Worm (Caenorhabditis elegans) whole organism, young adult: ENCODE data around the gene ZC404.15.

Source experiments
- Y53F4B.3 ChIP-seq: fragments of 200-800 bp; sonication (Bioruptor generic); IDR thresholded peaks from 2 replicates; pipeline ENCODE4 v1.3.6; 2022; ENCODE audit warnings: missing genetic modification reagents, missing genetic modification characterization, missing compliant biosample characterization
- attf-3 ChIP-seq: fragments of 200-800 bp; sonication (Bioruptor generic); conservative IDR thresholded peaks from 2 replicates; pipeline ENCODE4 v1.3.6; 2022; ENCODE audit warnings: missing genetic modification reagents, missing genetic modification characterization, missing compliant biosample characterization
- attf-5 ChIP-seq: fragments of 200-800 bp; sonication (Bioruptor generic); optimal IDR thresholded peaks from 2 replicates; lab custom pipeline; 2018; ENCODE audit warnings: mild to moderate bottlenecking, missing genetic modification characterization, missing compliant biosample characterization
- ccch-3 ChIP-seq: fragments of 200-800 bp; sonication (Bioruptor generic); optimal IDR thresholded peaks from 2 replicates; lab custom pipeline; 2018; ENCODE audit warnings: mild to moderate bottlenecking, missing genetic modification characterization, missing compliant biosample characterization
- ekl-4 ChIP-seq: fragments of 200-800 bp; sonication (Bioruptor generic); IDR thresholded peaks from 2 replicates; pipeline ENCODE4 v1.3.6; 2022; ENCODE audit warnings: missing genetic modification reagents, missing genetic modification characterization, missing compliant biosample characterization
- hlh-12 ChIP-seq: sonication (generic microtip); optimal IDR thresholded peaks from 2 replicates; lab custom pipeline; 2016; ENCODE audit warnings: missing genetic modification characterization, missing compliant biosample characterization
- lsl-1 ChIP-seq: fragments of 200-800 bp; sonication (Bioruptor generic); optimal IDR thresholded peaks from 2 replicates; lab custom pipeline; 2018; ENCODE audit warnings: mild to moderate bottlenecking, missing genetic modification characterization, moderate library complexity, missing compliant biosample characterization
- mcd-1 ChIP-seq: fragments of 200-800 bp; sonication (Bioruptor generic); IDR thresholded peaks from 2 replicates; pipeline ENCODE4 v1.3.6; 2022; ENCODE audit warnings: missing genetic modification reagents, missing genetic modification characterization, missing compliant biosample characterization
- mes-4 ChIP-seq: sonication (generic microtip); optimal IDR thresholded peaks from 2 replicates; lab custom pipeline; 2016; ENCODE audit warnings: missing genotype, missing genetic modification characterization, missing compliant biosample characterization
- snpc-1.1 ChIP-seq: sonication (generic microtip); optimal IDR thresholded peaks from 2 replicates; lab custom pipeline; 2017; ENCODE audit warnings: missing genetic modification characterization, mild to moderate bottlenecking, missing compliant biosample characterization, antibody characterized with exemption, moderate library complexity, missing genotype, missing genetic modification reagents; ENCODE audit not compliant: insufficient read depth
- sptf-2 ChIP-seq: fragments of 200-800 bp; sonication (Bioruptor generic); optimal IDR thresholded peaks from 2 replicates; lab custom pipeline; 2018; ENCODE audit warnings: mild to moderate bottlenecking, missing genetic modification characterization, missing compliant biosample characterization

ce11 chrV:6753257-6753656 lies 27.0 kb upstream of the ZC404.15 start:
- no peak for TF ChIP-seq sptf-2 (GFP tag; lab: Kevin White, UChicago)
- TF ChIP-seq Y53F4B.3 (GFP tag; lab: Robert Waterston, UW), result no peak
- no peak for TF ChIP-seq attf-5 (GFP tag; lab: Kevin White, UChicago)
- TF ChIP-seq ekl-4 (GFP tag; lab: Robert Waterston, UW), result no peak
- no peak for TF ChIP-seq ccch-3
- no peak for TF ChIP-seq mcd-1
- TF ChIP-seq hlh-12 (tag; lab: Kevin White, UChicago), result no peak
- no peak for TF ChIP-seq mes-4
- no peak for TF ChIP-seq attf-3 (GFP tag; lab: Robert Waterston, UW)
- TF ChIP-seq snpc-1.1 (tag; lab: Kevin White, UChicago), result no peak
- no peak for TF ChIP-seq lsl-1
